Worm (Caenorhabditis elegans): Measurements from ENCODE around the gene his-41.

his-41 gene

DNA sequence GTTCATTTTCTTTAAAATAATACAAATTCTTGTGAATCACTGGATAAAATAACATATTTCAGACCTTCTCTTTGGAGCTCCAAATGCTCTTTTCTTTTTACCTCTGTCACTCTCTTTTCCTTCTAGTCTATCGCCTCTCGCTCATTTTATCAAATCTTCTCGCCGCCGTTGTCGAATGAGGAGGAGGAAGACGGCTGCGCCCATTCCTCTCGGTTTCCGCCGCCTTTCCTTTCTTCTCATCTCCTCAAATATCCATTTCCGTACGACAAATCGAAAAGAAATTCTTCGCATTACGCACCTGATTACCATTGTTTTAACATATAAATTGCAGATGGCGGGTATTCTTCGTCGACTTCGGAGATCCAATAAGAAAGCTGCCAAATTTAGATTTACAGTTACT is 5.0 kb downstream of the his-41 start, which contains the start of gene ehbp-1:
Gene ehbp-1 (plus strand): TSS at position 332 of the 400 bp plus-strand sequence.
- no peak for TF ChIP-seq lin-13 (tag; optimal IDR thresholded peaks at IDR 0.05)
- TF ChIP-seq drap-1 (GFP tag; optimal IDR thresholded peaks at IDR 0.05), result no peak
- TF ChIP-seq hlh-1 (tag; optimal IDR thresholded peaks at IDR 0.05), result no peak
- no peak for TF ChIP-seq mls-2 (tag; optimal IDR thresholded peaks at IDR 0.05)
- TF ChIP-seq blmp-1 (tag; optimal IDR thresholded peaks at IDR 0.05), result no peak
- no peak for TF ChIP-seq snpc-4 (tag; optimal IDR thresholded peaks at IDR 0.05)
- no peak for TF ChIP-seq nhr-12 (tag; optimal IDR thresholded peaks at IDR 0.05)
- TF ChIP-seq ces-1 (GFP tag; optimal IDR thresholded peaks at IDR 0.05), result peak; percentile 78
- TF ChIP-seq unc-39 (tag; optimal IDR thresholded peaks at IDR 0.05), result no peak
- TF ChIP-seq unc-120 (tag; optimal IDR thresholded peaks at IDR 0.05; ENCODE audit: poor library complexity, severe bottlenecking), result peak; percentile 58
- TF ChIP-seq nhr-2 (tag; optimal IDR thresholded peaks at IDR 0.05), result no peak
- no peak for TF ChIP-seq lin-32 (GFP tag; optimal IDR thresholded peaks at IDR 0.05)
- no peak for TF ChIP-seq tbx-8 (GFP tag; optimal IDR thresholded peaks at IDR 0.05)
- no peak for TF ChIP-seq zip-8 (tag; optimal IDR thresholded peaks at IDR 0.05)
- no peak for TF ChIP-seq nhr-237 (tag; optimal IDR thresholded peaks at IDR 0.05)
- TF ChIP-seq ceh-39 (tag; optimal IDR thresholded peaks at IDR 0.05), result no peak
- TF ChIP-seq ztf-11 (tag; optimal IDR thresholded peaks at IDR 0.05), result no peak

ce11 chrV:9556668-9557067 is 11.3 kb downstream of the his-41 start:
- TF ChIP-seq lsy-2 (tag; optimal IDR thresholded peaks at IDR 0.05), result no peak
- TF ChIP-seq ces-1 (GFP tag; optimal IDR thresholded peaks at IDR 0.05), result no peak
- no peak for TF ChIP-seq nhr-28 (tag; optimal IDR thresholded peaks at IDR 0.05)
- TF ChIP-seq elt-1 (tag; optimal IDR thresholded peaks at IDR 0.05; ENCODE audit: borderline replicate concordance, insufficient read depth), result no peak

DNA sequence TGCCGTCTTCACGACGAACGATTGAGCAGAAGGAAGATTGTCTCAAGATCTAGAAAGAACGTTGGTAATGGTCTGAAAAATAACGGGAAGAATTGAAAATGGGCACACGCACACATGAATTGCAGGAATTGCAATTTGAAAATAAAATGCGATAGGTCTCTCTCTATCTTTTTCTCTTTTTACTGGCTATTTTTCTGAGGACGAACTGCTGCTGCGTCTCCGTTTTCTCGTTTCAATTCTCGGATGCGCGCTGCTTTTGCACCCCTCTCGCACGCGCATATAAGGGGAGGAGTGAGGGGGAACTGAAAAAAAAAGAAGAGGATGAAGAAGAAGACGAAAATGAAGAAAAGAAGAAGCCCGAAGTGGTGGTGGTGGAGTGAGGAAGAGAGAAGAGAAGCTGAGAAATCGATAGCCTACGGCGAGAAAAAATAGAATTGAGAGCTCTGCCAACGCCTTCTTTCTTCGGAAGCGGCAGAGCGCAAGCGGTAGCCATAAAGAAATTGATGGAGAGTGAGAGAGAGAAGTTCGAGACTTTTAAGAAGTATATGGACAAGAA is 16.4 kb downstream of the his-41 start, which contains the start of gene rgef-1:
Gene rgef-1 (minus strand): TSS at position 51 of the 556 bp plus-strand sequence.
- TF ChIP-seq nhr-2 (tag; optimal IDR thresholded peaks at IDR 0.05), result no peak
- no peak for TF ChIP-seq cnd-1 (tag; optimal IDR thresholded peaks at IDR 0.05)
- TF ChIP-seq sptf-1 (tag; optimal IDR thresholded peaks at IDR 0.05), result peak; percentile 5
- no peak for TF ChIP-seq ham-2 (GFP tag; optimal IDR thresholded peaks at IDR 0.05)
- peak; percentile 91 for TF ChIP-seq ces-1 (GFP tag; optimal IDR thresholded peaks at IDR 0.05)
- no peak for TF ChIP-seq nhr-28 (tag; optimal IDR thresholded peaks at IDR 0.05)
- no peak for TF ChIP-seq zip-8 (tag; optimal IDR thresholded peaks at IDR 0.05)
- TF ChIP-seq unc-120 (tag; optimal IDR thresholded peaks at IDR 0.05; ENCODE audit: poor library complexity, severe bottlenecking), result no peak
- no peak for TF ChIP-seq flh-1 (GFP tag; optimal IDR thresholded peaks at IDR 0.05)

DNA sequence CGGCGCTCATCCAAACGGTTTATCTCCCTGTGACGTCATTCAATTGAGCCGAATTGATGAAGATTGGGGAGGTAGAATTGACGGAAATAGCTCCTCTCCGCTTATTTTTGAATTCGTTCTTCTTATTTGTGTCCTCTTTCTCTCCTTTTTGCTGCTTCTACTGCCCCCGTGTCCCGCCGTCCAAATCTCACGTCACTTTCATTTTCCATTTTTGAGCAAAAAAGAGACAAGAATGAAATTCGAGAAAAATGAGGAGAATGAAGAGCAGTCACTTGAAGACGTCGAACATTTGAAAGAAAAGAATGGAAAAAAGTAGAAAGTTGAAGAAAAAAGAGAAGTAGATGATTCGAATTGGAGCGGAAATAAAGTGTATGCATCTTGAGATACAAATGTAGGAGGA is 18.2 kb downstream of the his-41 start:
- TF ChIP-seq nhr-76 (tag; optimal IDR thresholded peaks at IDR 0.05) (no peak), ztf-11 (tag; optimal IDR thresholded peaks at IDR 0.05) (no peak), cnd-1 (tag; optimal IDR thresholded peaks at IDR 0.05) (no peak), elt-1 (tag; optimal IDR thresholded peaks at IDR 0.05; ENCODE audit: borderline replicate concordance, insufficient read depth) (no peak), zip-8 (tag; optimal IDR thresholded peaks at IDR 0.05) (peak; percentile 50)

DNA sequence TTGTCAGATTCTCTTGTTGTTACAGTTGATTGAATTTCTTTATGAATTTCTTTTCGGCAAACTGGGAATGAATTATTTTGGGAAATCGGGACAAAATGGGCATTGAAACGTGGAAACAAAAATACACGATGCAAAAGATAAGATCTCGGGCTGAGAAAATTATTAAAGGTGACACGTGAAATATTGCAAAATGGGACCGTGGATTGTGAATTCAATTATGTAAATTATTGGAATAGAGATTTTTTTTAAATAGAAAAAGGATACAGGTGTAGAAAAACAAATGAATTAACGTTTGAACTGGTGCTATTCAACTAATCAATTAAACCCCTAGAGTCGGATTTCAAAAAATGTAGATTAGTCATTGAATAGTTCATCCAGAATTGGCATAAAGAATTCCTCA is 23.4 kb downstream of the his-41 start, which contains the start of gene F25B3.4:
Gene F25B3.4 (minus strand): TSS at position 101 of the 400 bp plus-strand sequence.
- TF ChIP-seq zip-8 (tag; optimal IDR thresholded peaks at IDR 0.05) (no peak), lin-13 (tag; optimal IDR thresholded peaks at IDR 0.05) (no peak), ceh-83 (GFP tag; optimal IDR thresholded peaks at IDR 0.05) (no peak), hlh-1 (tag; optimal IDR thresholded peaks at IDR 0.05) (no peak), flh-1 (GFP tag; optimal IDR thresholded peaks at IDR 0.05) (no peak), bed-3 (GFP tag; optimal IDR thresholded peaks at IDR 0.05) (no peak), ztf-11 (tag; optimal IDR thresholded peaks at IDR 0.05) (no peak), ham-2 (GFP tag; optimal IDR thresholded peaks at IDR 0.05) (no peak), elt-1 (tag; optimal IDR thresholded peaks at IDR 0.05; ENCODE audit: borderline replicate concordance, insufficient read depth) (no peak), sptf-1 (tag; optimal IDR thresholded peaks at IDR 0.05) (no peak), drap-1 (GFP tag; optimal IDR thresholded peaks at IDR 0.05) (no peak), mab-5 (tag; optimal IDR thresholded peaks at IDR 0.05) (no peak), nhr-12 (tag; optimal IDR thresholded peaks at IDR 0.05) (no peak), unc-62 (GFP tag; optimal IDR thresholded peaks at IDR 0.05) (no peak), blmp-1 (tag; optimal IDR thresholded peaks at IDR 0.05) (no peak), ceh-39 (tag; optimal IDR thresholded peaks at IDR 0.05) (no peak)

Data from whole organism, mixed stage, embryonic.